Fruit fly (Drosophila melanogaster): ENCODE data around the gene CG5937.

The CG5937 gene

dm6 chrX:6037180-6037946 lies 2.4 kb upstream of the CG5937 start, which contains the start of the genes rux and MCTS1:
Gene rux, minus strand, starts transcription at chrX:6037800.
Gene MCTS1, plus strand, starts transcription at chrX:6037892.
- TF ChIP-seq CG1621 (tag; optimal IDR thresholded peaks at IDR 0.05) = no peak
- no peak for TF ChIP-seq Gug (GFP tag; IDR thresholded peaks at IDR 0.05)
- no peak for TF ChIP-seq CG6163 (GFP tag; IDR thresholded peaks at IDR 0.05)
- peak; percentile 31 for TF ChIP-seq CG3919 (GFP tag; optimal IDR thresholded peaks at IDR 0.05)
- no peak for TF ChIP-seq dac (GFP tag; optimal IDR thresholded peaks at IDR 0.05)
- peak; percentile 58; the same call in 2 of the 3 replicates for TF ChIP-seq eg (GFP tag; IDR thresholded peaks at IDR 0.05)
- TF ChIP-seq CG10631 (GFP tag; optimal IDR thresholded peaks at IDR 0.05) = peak; percentile 20
- TF ChIP-seq vri (GFP tag; optimal IDR thresholded peaks at IDR 0.05) = peak; percentile 41
- peak; percentile 92 for TF ChIP-seq dsx (GFP tag; optimal IDR thresholded peaks at IDR 0.05; ENCODE audit: poor library complexity, severe bottlenecking)
- no peak for TF ChIP-seq CG8319 (GFP tag; optimal IDR thresholded peaks at IDR 0.05)
- peak; percentile 23 for TF ChIP-seq fkh (GFP tag; optimal IDR thresholded peaks at IDR 0.05)
- peak; percentile 32 for TF ChIP-seq Smox (GFP tag; optimal IDR thresholded peaks at IDR 0.05)
- peak; percentile 100 for TF ChIP-seq svp (GFP tag)
- TF ChIP-seq CG11294 (GFP tag; IDR thresholded peaks at IDR 0.05) = no peak; the same call in 1 of the 2 replicates
- TF ChIP-seq ss (GFP tag; optimal IDR thresholded peaks at IDR 0.05) = peak in 1 of 2 experiments; percentile 5
- no peak for TF ChIP-seq net (GFP tag; optimal IDR thresholded peaks at IDR 0.05)
- TF ChIP-seq spab (GFP tag; optimal IDR thresholded peaks at IDR 0.05) = no peak
- no peak for TF ChIP-seq Sox102F (GFP tag; optimal IDR thresholded peaks at IDR 0.05)
- peak; percentile 22 for TF ChIP-seq topi (GFP tag; optimal IDR thresholded peaks at IDR 0.05)
- TF ChIP-seq CG16779 (tag; optimal IDR thresholded peaks at IDR 0.05) = no peak
- no peak for TF ChIP-seq CG8119 (GFP tag; IDR thresholded peaks at IDR 0.05)
- TF ChIP-seq salr (GFP tag; optimal IDR thresholded peaks at IDR 0.05) = no peak
- TF ChIP-seq Eip93F (GFP tag; optimal IDR thresholded peaks at IDR 0.05) = no peak
- no peak for TF ChIP-seq CG6276 (GFP tag; optimal IDR thresholded peaks at IDR 0.05)
- TF ChIP-seq CG10669 (GFP tag; optimal IDR thresholded peaks at IDR 0.05) = no peak
- no peak for TF ChIP-seq CG11902 (GFP tag; optimal IDR thresholded peaks at IDR 0.05)
- no peak for TF ChIP-seq CG6792 (GFP tag; optimal IDR thresholded peaks at IDR 0.05)
- no peak for TF ChIP-seq fd59A (GFP tag; optimal IDR thresholded peaks at IDR 0.05)
- TF ChIP-seq CG3032 (tag; optimal IDR thresholded peaks at IDR 0.05) = no peak
- peak; percentile 40 for TF ChIP-seq CG31627 (GFP tag; optimal IDR thresholded peaks at IDR 0.05)
- TF ChIP-seq Hr38 (GFP tag; optimal IDR thresholded peaks at IDR 0.05) = no peak
- TF ChIP-seq Hr4 (GFP tag; optimal IDR thresholded peaks at IDR 0.05) = peak; percentile 38
- TF ChIP-seq Eip75B (GFP tag; optimal IDR thresholded peaks at IDR 0.05) = peak; percentile 4
- no peak for TF ChIP-seq Lpt (GFP tag; optimal IDR thresholded peaks at IDR 0.05)
- TF ChIP-seq CG4318 (GFP tag; optimal IDR thresholded peaks at IDR 0.05) = no peak
- peak; percentile 21 for TF ChIP-seq pdm3 (GFP tag; optimal IDR thresholded peaks at IDR 0.05)
- no peak for TF ChIP-seq achi (GFP tag; optimal IDR thresholded peaks at IDR 0.05)
- no peak for TF ChIP-seq CG6854 (GFP tag; optimal IDR thresholded peaks at IDR 0.05)
- TF ChIP-seq CG11762 (GFP tag; optimal IDR thresholded peaks at IDR 0.05; ENCODE audit: insufficient read depth) = no peak
- no peak for TF ChIP-seq CG9139 (GFP tag; optimal IDR thresholded peaks at IDR 0.05)
- TF ChIP-seq OdsH (GFP tag; optimal IDR thresholded peaks at IDR 0.05) = peak; percentile 32
- peak; percentile 4 for TF ChIP-seq Sox14 (GFP tag; optimal IDR thresholded peaks at IDR 0.05)
- peak; percentile 44 for TF ChIP-seq esn (GFP tag; optimal IDR thresholded peaks at IDR 0.05)
- no peak for TF ChIP-seq Sox15 (GFP tag; optimal IDR thresholded peaks at IDR 0.05)
- peak; percentile 39 for TF ChIP-seq Hr39 (GFP tag; optimal IDR thresholded peaks at IDR 0.05)
- peak; percentile 8 for TF ChIP-seq CG32006 (GFP tag; optimal IDR thresholded peaks at IDR 0.05)
- no peak for TF ChIP-seq fd85E (GFP tag; optimal IDR thresholded peaks at IDR 0.05)
- TF ChIP-seq CG15336 (GFP tag; IDR thresholded peaks at IDR 0.05) = no peak
- peak; percentile 0 for TF ChIP-seq Met (GFP tag; optimal IDR thresholded peaks at IDR 0.05)
- peak; percentile 41 for TF ChIP-seq lz (GFP tag; optimal IDR thresholded peaks at IDR 0.05)
- no peak for TF ChIP-seq CG8632 (GFP tag; optimal IDR thresholded peaks at IDR 0.05)

All from whole organism, prepupa.